Worm (Caenorhabditis elegans): ENCODE measurements around the gene fbxa-79.

Gene fbxa-79

DNA sequence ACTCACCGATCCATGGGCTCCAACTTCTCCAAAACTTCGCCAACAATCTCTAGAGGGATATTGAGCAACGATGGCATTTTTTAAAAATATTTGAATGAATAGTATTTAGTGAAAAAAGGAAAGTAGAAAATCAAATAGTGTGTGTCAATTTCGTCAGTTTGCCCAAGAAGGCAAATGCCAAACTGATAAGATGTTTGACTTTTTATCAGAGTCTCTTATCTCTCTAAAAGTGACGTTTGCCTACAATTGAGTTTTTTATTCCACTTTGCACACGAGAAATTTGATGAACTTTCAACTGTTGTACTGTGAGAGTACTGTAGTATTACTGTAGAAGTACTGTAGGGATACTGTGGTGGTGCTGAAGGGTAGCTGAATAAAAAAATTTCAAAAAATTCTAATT lies 15.5 kb upstream of the fbxa-79 start:
- TF ChIP-seq him-1 (tag; optimal IDR thresholded peaks at IDR 0.05) (no peak), dao-5 (tag; optimal IDR thresholded peaks at IDR 0.05) (no peak), W03F9.2 (tag; optimal IDR thresholded peaks at IDR 0.05) (no peak)

- TF ChIP-seq W03F9.2 (tag; optimal IDR thresholded peaks at IDR 0.05) (no peak), him-1 (tag; optimal IDR thresholded peaks at IDR 0.05) (no peak), dao-5 (tag; optimal IDR thresholded peaks at IDR 0.05) (no peak)
Observed at ce11 chrIII:1321561-1321960, 13.5 kb upstream of the fbxa-79 start, which contains the start of gene fbxa-15. fbxa-15 (minus strand) TSS chrIII:1321661.

ce11 chrIII:1315038-1315437 lies 6.9 kb upstream of the fbxa-79 start, which contains the start of the genes fbxa-80 and fbxa-19:
fbxa-80 (minus strand) TSS chrIII:1315210.
fbxa-19 (plus strand) TSS chrIII:1315401.
- TF ChIP-seq dao-5 (tag; optimal IDR thresholded peaks at IDR 0.05) (no peak), W03F9.2 (tag; optimal IDR thresholded peaks at IDR 0.05) (no peak), him-1 (tag; optimal IDR thresholded peaks at IDR 0.05) (no peak)

ce11 chrIII:1314283-1314682 lies 6.2 kb upstream of the fbxa-79 start:
- no peak for TF ChIP-seq W03F9.2 (tag; optimal IDR thresholded peaks at IDR 0.05)
- no peak for TF ChIP-seq dao-5 (tag; optimal IDR thresholded peaks at IDR 0.05)
- TF ChIP-seq him-1 (tag; optimal IDR thresholded peaks at IDR 0.05): no peak

- TF ChIP-seq him-1 (tag; optimal IDR thresholded peaks at IDR 0.05) (no peak), dao-5 (tag; optimal IDR thresholded peaks at IDR 0.05) (no peak), W03F9.2 (tag; optimal IDR thresholded peaks at IDR 0.05) (no peak)
Observed at ce11 chrIII:1311367-1311766, 3.3 kb upstream of the fbxa-79 start.

- TF ChIP-seq him-1 (tag; optimal IDR thresholded peaks at IDR 0.05): no peak
- no peak for TF ChIP-seq dao-5 (tag; optimal IDR thresholded peaks at IDR 0.05)
- TF ChIP-seq W03F9.2 (tag; optimal IDR thresholded peaks at IDR 0.05): no peak
Observed at ce11 chrIII:1308887-1309286, 793 bp upstream of the fbxa-79 start, which contains the start of gene Y82E9BL.12. Y82E9BL.12 (plus strand) TSS chrIII:1309187.

DNA sequence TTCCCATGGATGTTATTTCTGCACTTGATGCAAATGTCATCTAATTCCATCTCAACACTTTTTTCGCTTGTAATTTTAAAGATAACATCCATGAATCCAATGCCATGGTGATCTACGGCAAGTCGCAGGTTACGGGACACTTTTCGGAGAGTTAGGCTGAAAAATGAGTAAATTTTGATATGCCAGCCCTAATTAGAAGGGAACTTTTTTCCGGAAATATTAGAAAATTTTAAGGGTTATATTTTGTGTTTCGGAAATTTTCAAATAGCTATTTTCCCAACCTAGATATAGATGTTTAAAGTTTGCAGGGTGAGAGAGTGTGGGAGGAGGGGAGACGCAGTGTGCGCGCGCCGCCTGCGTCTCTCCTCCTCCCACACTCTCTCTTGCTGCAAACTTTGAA lies 761 bp downstream of the fbxa-79 start:
- TF ChIP-seq W03F9.2 (tag; optimal IDR thresholded peaks at IDR 0.05): no peak
- no peak for TF ChIP-seq him-1 (tag; optimal IDR thresholded peaks at IDR 0.05)
- TF ChIP-seq dao-5 (tag; optimal IDR thresholded peaks at IDR 0.05): no peak

ce11 chrIII:1303414-1303813 lies 4.7 kb downstream of the fbxa-79 start, which contains the start of gene fbxa-75:
fbxa-75 (plus strand) TSS chrIII:1303714.
- TF ChIP-seq dao-5 (tag; optimal IDR thresholded peaks at IDR 0.05) (no peak), W03F9.2 (tag; optimal IDR thresholded peaks at IDR 0.05) (no peak), him-1 (tag; optimal IDR thresholded peaks at IDR 0.05) (no peak)

DNA sequence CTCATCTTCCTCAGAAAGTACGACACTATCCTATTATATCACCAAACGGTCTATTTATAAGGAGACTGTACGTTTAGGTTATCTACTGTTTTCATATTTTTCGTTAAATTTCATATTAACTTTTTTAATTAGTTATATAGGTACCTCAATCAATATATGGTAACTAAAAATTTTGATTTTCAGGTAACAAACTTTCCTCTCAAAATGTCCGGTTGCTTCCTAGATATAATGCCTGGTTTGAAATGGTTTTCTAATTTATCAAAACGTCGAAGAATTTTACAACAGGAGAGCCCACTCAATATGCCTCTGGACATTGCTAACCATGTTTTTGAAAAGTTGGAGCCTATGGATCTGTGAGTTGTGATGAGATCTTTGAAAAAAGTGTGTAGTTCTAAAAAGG lies 10.5 kb downstream of the fbxa-79 start, which contains the start of gene fbxa-28:
Gene fbxa-28, plus strand, starts transcription at position 301 of the 400 bp plus-strand sequence.
- no peak for TF ChIP-seq dao-5 (tag; optimal IDR thresholded peaks at IDR 0.05)

DNA sequence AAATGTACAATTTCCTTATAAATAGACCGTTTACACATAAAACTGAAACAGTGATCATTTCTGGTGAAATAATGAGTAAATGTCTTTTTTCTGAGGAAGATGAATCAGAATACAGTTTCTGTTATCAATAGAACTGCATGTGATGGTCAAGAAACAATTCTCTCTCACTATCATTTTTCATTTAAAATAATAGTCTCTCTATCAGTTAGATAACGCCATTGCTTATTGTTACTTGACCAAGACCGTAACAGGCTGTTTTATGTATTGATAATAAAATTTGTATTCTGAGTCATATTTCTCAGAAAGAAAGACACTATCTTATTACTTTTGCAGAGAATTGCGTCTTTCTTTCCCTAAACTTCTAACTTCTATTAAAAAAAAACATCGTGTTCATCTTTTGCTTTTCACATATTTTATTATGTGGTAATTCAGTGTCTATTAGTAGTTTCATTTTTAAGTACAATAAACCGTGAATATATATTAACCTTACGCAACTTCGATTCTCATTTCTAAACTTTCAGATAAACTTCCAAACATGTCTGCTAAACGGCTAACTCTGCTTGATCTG lies 12.9 kb downstream of the fbxa-79 start, which contains the start of gene fbxa-35:
Gene fbxa-35, plus strand, starts transcription at position 518 of the 568 bp plus-strand sequence.
- TF ChIP-seq him-1 (tag; optimal IDR thresholded peaks at IDR 0.05): no peak
- TF ChIP-seq dao-5 (tag; optimal IDR thresholded peaks at IDR 0.05): no peak
- no peak for TF ChIP-seq W03F9.2 (tag; optimal IDR thresholded peaks at IDR 0.05)

- TF ChIP-seq dao-5 (tag; optimal IDR thresholded peaks at IDR 0.05): no peak
- TF ChIP-seq W03F9.2 (tag; optimal IDR thresholded peaks at IDR 0.05): no peak
- no peak for TF ChIP-seq him-1 (tag; optimal IDR thresholded peaks at IDR 0.05)
Observed at ce11 chrIII:1293135-1293534, 15.0 kb downstream of the fbxa-79 start, which contains the start of gene fbxa-36. fbxa-36 (minus strand) TSS chrIII:1293235.

DNA sequence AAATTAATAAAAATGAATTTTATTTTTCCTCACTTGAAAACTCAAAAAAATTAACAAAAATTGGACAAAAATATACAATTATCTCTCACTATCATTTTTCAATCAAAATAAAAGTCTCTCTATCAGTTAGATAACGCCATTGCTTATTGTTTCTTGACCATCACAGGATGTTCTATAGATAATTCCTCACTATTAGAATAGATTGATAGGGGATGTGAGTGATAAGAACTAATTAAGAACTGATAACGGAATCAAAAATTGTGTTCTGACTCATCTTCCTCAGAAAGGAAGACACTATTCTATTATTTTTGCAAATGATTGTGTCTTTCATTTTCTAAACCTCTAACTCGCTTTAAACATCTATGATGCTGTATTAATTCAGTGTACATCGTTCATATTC lies 19.0 kb downstream of the fbxa-79 start:
- TF ChIP-seq him-1 (tag; optimal IDR thresholded peaks at IDR 0.05) (no peak), W03F9.2 (tag; optimal IDR thresholded peaks at IDR 0.05) (no peak), dao-5 (tag; optimal IDR thresholded peaks at IDR 0.05) (no peak)

DNA sequence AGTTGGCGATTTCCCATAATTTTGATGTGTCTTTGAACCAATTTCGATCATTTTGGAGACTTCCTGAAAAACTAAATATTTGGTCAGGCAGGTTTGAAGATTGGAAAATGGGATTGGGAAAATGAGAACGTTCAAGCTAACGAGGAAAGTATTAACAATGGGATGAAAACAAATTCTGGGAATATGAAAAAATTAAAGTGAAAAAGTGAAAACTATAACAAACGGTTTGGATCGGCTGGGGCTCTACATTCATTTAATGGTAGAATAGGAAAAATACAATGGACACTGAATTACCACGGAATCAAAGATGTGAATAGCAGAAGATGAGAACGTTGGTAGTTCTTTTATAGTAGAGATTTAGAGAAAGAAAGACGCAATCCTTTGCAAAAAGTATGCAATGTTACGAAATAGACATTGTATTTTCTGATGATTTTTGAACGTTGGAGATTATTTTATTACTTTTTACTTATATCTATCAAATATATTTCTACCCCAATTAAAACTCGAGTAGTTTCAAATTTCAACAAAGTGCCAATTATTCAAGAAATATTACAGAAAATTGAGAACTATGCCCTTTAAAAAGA lies 19.5 kb downstream of the fbxa-79 start, which contains the start of gene fbxa-50:
Gene fbxa-50, minus strand, starts transcription at position 51 of the 584 bp plus-strand sequence.
- TF ChIP-seq W03F9.2 (tag; optimal IDR thresholded peaks at IDR 0.05) (no peak), him-1 (tag; optimal IDR thresholded peaks at IDR 0.05) (no peak)

DNA sequence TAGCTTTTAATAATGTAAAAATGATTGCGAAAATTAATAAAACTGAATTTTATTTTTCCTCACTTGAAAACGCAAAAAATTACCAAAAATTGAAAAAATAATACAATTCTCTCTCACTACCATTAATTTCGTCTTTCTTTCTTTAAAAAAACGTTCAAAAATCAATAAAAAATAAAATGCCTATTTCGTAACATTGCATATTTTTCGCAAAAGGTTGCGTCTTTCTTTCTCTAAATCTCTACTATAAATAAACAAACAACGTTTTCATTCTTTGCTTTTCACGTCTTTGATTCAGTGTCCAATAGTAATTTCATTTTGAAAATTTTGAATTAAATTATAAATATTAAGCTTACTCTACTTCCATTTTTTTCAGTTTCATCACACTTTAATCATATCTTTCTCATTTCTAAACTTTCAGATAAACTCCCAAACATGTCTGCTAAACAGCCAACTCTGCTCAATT lies 23.5 kb downstream of the fbxa-79 start, which contains the start of gene fbxa-37:
Gene fbxa-37, plus strand, starts transcription at position 413 of the 463 bp plus-strand sequence.
- TF ChIP-seq W03F9.2 (tag; optimal IDR thresholded peaks at IDR 0.05) (no peak), dao-5 (tag; optimal IDR thresholded peaks at IDR 0.05) (no peak), him-1 (tag; optimal IDR thresholded peaks at IDR 0.05) (no peak)
